Fruit fly (Drosophila melanogaster) whole organism, wandering third instar larva: ENCODE data around the gene Ir75b.

ENCODE experiments used
- CG32264 ChIP-seq: fragments of 200-800 bp; sonication (Bioruptor generic); optimal IDR thresholded peaks from 2 replicates; lab custom pipeline; 2016; ENCODE audit warnings: missing biosample characterization, missing genetic modification characterization
- Myc ChIP-seq: fragments of >200 bp; optimal IDR thresholded peaks from 2 replicates; lab custom pipeline; 2017
- N ChIP-seq: fragments of >200 bp; optimal IDR thresholded peaks from 2 replicates; lab custom pipeline; 2018; ENCODE audit warnings: missing biosample characterization, missing external identifiers, missing genetic modification characterization
- psq ChIP-seq: fragments of 200-800 bp; sonication (Bioruptor generic); optimal IDR thresholded peaks from 3 replicates; lab custom pipeline; 2017; ENCODE audit warnings: missing biosample characterization, mild to moderate bottlenecking, missing genetic modification characterization, moderate library complexity

DNA sequence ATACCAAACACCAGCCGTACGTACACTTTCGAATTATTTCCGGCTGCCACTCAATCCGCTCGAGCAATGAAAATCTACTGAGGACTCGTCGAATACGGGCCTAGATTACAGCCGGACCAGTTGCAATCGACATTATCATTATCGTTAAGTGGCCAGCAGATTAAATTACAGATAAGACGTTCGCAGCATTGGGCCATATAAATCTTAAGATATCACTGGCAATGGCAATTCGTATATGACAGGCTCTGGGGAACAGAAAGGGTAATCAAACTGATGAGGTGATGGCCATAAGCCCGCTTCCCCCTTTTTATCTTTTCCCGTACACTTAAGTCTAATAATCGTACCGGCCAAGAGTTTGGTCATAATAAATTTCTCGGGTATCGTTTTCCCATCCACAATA lies 6.0 kb downstream of the Ir75b start, which contains the start of gene Cln3:
- TF ChIP-seq psq = no peak
- TF ChIP-seq CG32264 (GFP tag; lab: Kevin White, UChicago) = no peak
- no peak for TF ChIP-seq Myc (lab: Kevin White, UChicago)
- no peak for TF ChIP-seq N (GFP tag; lab: Kevin White, UChicago)
